Fruit fly (Drosophila melanogaster): Measurements from ENCODE around the gene CG5390.

DNA sequence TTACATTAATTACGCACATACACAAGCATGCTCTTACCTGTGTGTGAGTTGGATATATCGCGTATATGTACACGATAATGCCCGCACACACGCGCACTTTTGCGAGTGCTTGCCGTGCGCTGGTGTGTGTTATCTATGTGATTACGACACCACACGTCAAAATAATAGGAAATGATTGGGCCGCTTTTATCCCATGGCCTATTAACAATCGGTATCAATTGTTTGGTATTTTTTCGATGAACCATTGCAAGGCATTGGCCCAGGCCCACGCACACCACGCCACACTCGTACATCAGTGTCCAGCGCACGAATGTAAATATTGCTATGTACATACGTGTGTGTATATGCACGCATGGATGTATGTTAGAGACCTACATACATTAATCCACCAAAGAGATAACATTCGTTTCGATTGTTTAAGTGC is 28.5 kb upstream of the CG5390 start:
- TF ChIP-seq insv (optimal IDR thresholded peaks at IDR 0.05) (no peak), psq (optimal IDR thresholded peaks at IDR 0.05) (no peak), ttk (optimal IDR thresholded peaks at IDR 0.05) (no peak), Myc (optimal IDR thresholded peaks at IDR 0.05) (no peak), Sin3A (optimal IDR thresholded peaks at IDR 0.05) (no peak)
